Fruit fly (Drosophila melanogaster) whole organism, embryonic: ENCODE data around the gene CG10298.

Experiments used
- Aef1 ChIP-seq: fragments of 200-800 bp; sonication (Bioruptor generic); IDR thresholded peaks from 3 replicates; pipeline ENCODE4 v1.3.6; 2022; ENCODE audit warnings: missing biosample characterization, missing genetic modification characterization
- CG10321 ChIP-seq: fragments of 200-800 bp; sonication (Bioruptor generic); IDR thresholded peaks from 2 replicates; pipeline ENCODE4 v1.3.6; 2022; ENCODE audit warnings: missing biosample characterization, missing genetic modification characterization
- CG11560 ChIP-seq: fragments of 200-800 bp; sonication (Bioruptor generic); IDR thresholded peaks from 3 replicates; pipeline ENCODE4 v1.3.6; 2022; ENCODE audit warnings: missing biosample characterization, missing genetic modification characterization
- CG12104 ChIP-seq: fragments of 200-800 bp; sonication (Bioruptor generic); optimal IDR thresholded peaks from 3 replicates; lab custom pipeline; 2016; ENCODE audit warnings: missing biosample characterization, missing genetic modification characterization
- CG12744 ChIP-seq: fragments of 200-800 bp; sonication (Bioruptor generic); optimal IDR thresholded peaks from 2 replicates; lab custom pipeline; 2016; ENCODE audit warnings: missing biosample characterization, missing genetic modification characterization
- CG17361 ChIP-seq: fragments of 200-800 bp; sonication (Bioruptor generic); IDR thresholded peaks from 3 replicates; pipeline ENCODE4 v1.3.6; 2022; ENCODE audit warnings: missing biosample characterization, missing genetic modification characterization
- CG1832 ChIP-seq: fragments of 200-800 bp; sonication (Bioruptor generic); optimal IDR thresholded peaks from 2 replicates; lab custom pipeline; 2017; ENCODE audit warnings: missing biosample characterization, mild to moderate bottlenecking, missing genetic modification characterization, inconsistent platforms
- CG30431 ChIP-seq: fragments of 200-800 bp; sonication (Bioruptor generic); optimal IDR thresholded peaks from 2 replicates; lab custom pipeline; 2017; ENCODE audit warnings: missing biosample characterization, missing genetic modification characterization
- CG32772 ChIP-seq: fragments of 200-800 bp; sonication (Bioruptor generic); IDR thresholded peaks from 2 replicates; pipeline ENCODE4 v1.3.6; 2022; ENCODE audit warnings: missing biosample characterization, missing genetic modification characterization
- CG6254 ChIP-seq: fragments of 200-800 bp; sonication (Bioruptor generic); optimal IDR thresholded peaks from 3 replicates; lab custom pipeline; 2017; ENCODE audit warnings: mild to moderate bottlenecking, missing biosample characterization, missing genetic modification reagents, missing genetic modification characterization
- CG8388 ChIP-seq: fragments of 200-800 bp; sonication (Bioruptor generic); optimal IDR thresholded peaks from 2 replicates; lab custom pipeline; 2019; ENCODE audit warnings: missing biosample characterization, mild to moderate bottlenecking, missing genetic modification characterization, moderate library complexity
- CG8924 ChIP-seq: fragments of 200-800 bp; optimal IDR thresholded peaks from 3 replicates; lab custom pipeline; 2019; ENCODE audit warnings: missing biosample characterization, mild to moderate bottlenecking, missing genetic modification characterization, moderate library complexity
- CG9437 ChIP-seq: fragments of 200-800 bp; sonication (Bioruptor generic); optimal IDR thresholded peaks from 2 replicates; lab custom pipeline; 2018; ENCODE audit warnings: missing biosample characterization, mild to moderate bottlenecking, missing genetic modification characterization
- CG9797 ChIP-seq: fragments of 200-800 bp; sonication (Bioruptor generic); optimal IDR thresholded peaks from 3 replicates; lab custom pipeline; 2018; ENCODE audit warnings: missing biosample characterization, mild to moderate bottlenecking, missing genetic modification characterization
- D ChIP-seq, 2 experiments: fragments of 200-800 bp in 1 of 2; fragments of >200 bp in 1 of 2; sonication (Bioruptor generic) in 1 of 2; optimal IDR thresholded peaks; 2 replicates in 1 of 2; 3 replicates in 1 of 2; lab custom pipeline; 2017; ENCODE audit warnings: mild to moderate bottlenecking in 1 of 2, missing biosample characterization in 1 of 2, missing genetic modification characterization in 1 of 2, missing genetic modification reagents in 1 of 2
- Deaf1 ChIP-seq: fragments of 200-800 bp; optimal IDR thresholded peaks from 3 replicates; lab custom pipeline; 2019; ENCODE audit warnings: missing biosample characterization, mild to moderate bottlenecking, missing genetic modification characterization, moderate library complexity
- Dek ChIP-seq: fragments of 200-800 bp; sonication (Bioruptor generic); optimal IDR thresholded peaks from 3 replicates; lab custom pipeline; 2019; ENCODE audit warnings: missing biosample characterization, mild to moderate bottlenecking, missing genetic modification characterization, moderate library complexity
- Dref ChIP-seq: fragments of 200-800 bp; sonication (Bioruptor generic); IDR thresholded peaks from 2 replicates; pipeline ENCODE4 v1.3.6; 2022; ENCODE audit warnings: missing biosample characterization, missing genetic modification characterization
- HLHmδ ChIP-seq: fragments of 200-800 bp; sonication (Bioruptor generic); optimal IDR thresholded peaks from 2 replicates; lab custom pipeline; 2018; ENCODE audit warnings: missing biosample characterization, mild to moderate bottlenecking, missing genetic modification characterization, moderate library complexity
- Hr39 ChIP-seq: fragments of >200 bp; optimal IDR thresholded peaks from 2 replicates; lab custom pipeline; 2017
- Hr51 ChIP-seq, 2 experiments: fragments of 200-800 bp; sonication (Bioruptor generic); optimal IDR thresholded peaks; 2 replicates in 1 of 2; 3 replicates in 1 of 2; lab custom pipeline; 2016 to 2018; ENCODE audit warnings: missing biosample characterization in 2 of 2, missing genetic modification characterization in 2 of 2, mild to moderate bottlenecking in 1 of 2, moderate library complexity in 1 of 2
- Kr ChIP-seq: fragments of 200-800 bp; sonication (Bioruptor generic); optimal IDR thresholded peaks from 2 replicates; lab custom pipeline; 2017; ENCODE audit warnings: missing biosample characterization, mild to moderate bottlenecking, missing genetic modification characterization
- NC2β ChIP-seq: fragments of 200-800 bp; sonication (Bioruptor generic); optimal IDR thresholded peaks from 2 replicates; lab custom pipeline; 2016; ENCODE audit warnings: missing biosample characterization, missing genetic modification characterization
- Sox100B ChIP-seq: fragments of 200-800 bp; sonication (Bioruptor generic); optimal IDR thresholded peaks from 3 replicates; lab custom pipeline; 2018; ENCODE audit warnings: missing biosample characterization, mild to moderate bottlenecking, missing genetic modification characterization
- Trl ChIP-seq, 3 experiments: fragments of >200 bp in 2 of 3; fragments of 200-800 bp in 1 of 3; sonication (Bioruptor generic) in 1 of 3; optimal IDR thresholded peaks; 2 replicates in 1 of 3; 3 replicates in 2 of 3; lab custom pipeline; 2016 to 2017; ENCODE audit warnings: missing biosample characterization in 1 of 3, missing genetic modification characterization in 1 of 3
- ap ChIP-seq: fragments of 200-800 bp; sonication (Bioruptor generic); IDR thresholded peaks from 2 replicates; pipeline ENCODE4 v1.3.6; 2022; ENCODE audit warnings: missing biosample characterization, missing genetic modification characterization
- ase ChIP-seq: fragments of 200-800 bp; sonication (Bioruptor generic); IDR thresholded peaks from 3 replicates; pipeline ENCODE4 v1.3.6; 2022; ENCODE audit warnings: missing biosample characterization, missing genetic modification characterization
- chinmo ChIP-seq: fragments of 200-800 bp; sonication (Bioruptor generic); IDR thresholded peaks from 4 replicates; pipeline ENCODE4 v1.3.6; 2022; ENCODE audit warnings: missing biosample characterization, missing genetic modification characterization; ENCODE audit not compliant: partially characterized antibody
- dysf ChIP-seq: fragments of 200-800 bp; sonication (Bioruptor generic); IDR thresholded peaks from 3 replicates; pipeline ENCODE4 v1.3.6; 2022; ENCODE audit warnings: missing biosample characterization, missing genetic modification characterization
- fd3F ChIP-seq: fragments of 200-800 bp; sonication (Bioruptor generic); optimal IDR thresholded peaks from 2 replicates; lab custom pipeline; 2018; ENCODE audit warnings: missing biosample characterization, mild to moderate bottlenecking, missing genetic modification characterization, moderate library complexity
- gcm2 ChIP-seq: fragments of 200-800 bp; sonication (Bioruptor generic); optimal IDR thresholded peaks from 2 replicates; lab custom pipeline; 2016; ENCODE audit warnings: missing biosample characterization, missing genetic modification characterization
- gsb-n ChIP-seq: fragments of 200-800 bp; sonication (Bioruptor generic); optimal IDR thresholded peaks from 3 replicates; lab custom pipeline; 2018; ENCODE audit warnings: missing biosample characterization, mild to moderate bottlenecking, missing genetic modification characterization
- hkb ChIP-seq, 2 experiments: fragments of 200-800 bp in 1 of 2; fragments of >200 bp in 1 of 2; sonication (Bioruptor generic) in 1 of 2; IDR thresholded peaks in 1 of 2; optimal IDR thresholded peaks in 1 of 2; 2 replicates each; pipeline versions ENCODE4 v1.3.6 to Lab custom; 2017 to 2022; ENCODE audit warnings: missing biosample characterization in 1 of 2, missing genetic modification characterization in 1 of 2
- jumu ChIP-seq: fragments of 200-800 bp; sonication (Bioruptor generic); optimal IDR thresholded peaks from 3 replicates; lab custom pipeline; 2016; ENCODE audit warnings: missing biosample characterization, missing genetic modification characterization
- lab ChIP-seq: fragments of 200-800 bp; sonication (Bioruptor generic); optimal IDR thresholded peaks from 3 replicates; lab custom pipeline; 2017; ENCODE audit warnings: missing biosample characterization, missing genetic modification characterization, mild to moderate bottlenecking, moderate library complexity, missing genetic modification reagents
- lbe ChIP-seq: fragments of 200-800 bp; sonication (Bioruptor generic); optimal IDR thresholded peaks from 2 replicates; lab custom pipeline; 2016; ENCODE audit warnings: missing biosample characterization, mild to moderate bottlenecking, missing genetic modification characterization
- mam ChIP-seq: fragments of 200-800 bp; sonication (Bioruptor generic); optimal IDR thresholded peaks from 3 replicates; lab custom pipeline; 2016; ENCODE audit warnings: missing biosample characterization, missing genetic modification characterization
- odd ChIP-seq: fragments of 200-800 bp; sonication (Bioruptor generic); optimal IDR thresholded peaks from 2 replicates; lab custom pipeline; 2017; ENCODE audit warnings: missing biosample characterization, mild to moderate bottlenecking, missing genetic modification characterization
- pan ChIP-seq, 4 experiments: fragments of >200 bp in 3 of 4; fragments of 200-800 bp in 1 of 4; sonication (Bioruptor generic) in 1 of 4; optimal IDR thresholded peaks in 3 of 4; IDR thresholded peaks in 1 of 4; 2 replicates each; pipeline versions ENCODE4 v1.3.6 to Lab custom; 2017 to 2022; ENCODE audit warnings: missing biosample characterization in 2 of 4, missing genetic modification characterization in 2 of 4, mixed read lengths in 1 of 4
- pb ChIP-seq: fragments of 200-800 bp; sonication (Bioruptor generic); optimal IDR thresholded peaks from 3 replicates; lab custom pipeline; 2016; ENCODE audit warnings: missing biosample characterization, missing genetic modification characterization
- seq ChIP-seq: fragments of 200-800 bp; sonication (Bioruptor generic); IDR thresholded peaks from 2 replicates; pipeline ENCODE4 v1.3.6; 2022; ENCODE audit warnings: missing biosample characterization, missing genetic modification characterization
- tap ChIP-seq: fragments of 200-800 bp; optimal IDR thresholded peaks from 3 replicates; lab custom pipeline; 2019; ENCODE audit warnings: missing biosample characterization, mild to moderate bottlenecking, missing genetic modification characterization, moderate library complexity
- tna ChIP-seq: fragments of 200-800 bp; sonication (Bioruptor generic); IDR thresholded peaks from 2 replicates; pipeline ENCODE4 v1.3.6; 2022; ENCODE audit warnings: missing biosample characterization, missing genetic modification characterization; ENCODE audit not compliant: partially characterized antibody
- vnd ChIP-seq: fragments of 200-800 bp; sonication (Bioruptor generic); IDR thresholded peaks from 3 replicates; pipeline ENCODE4 v1.3.6; 2022; ENCODE audit warnings: missing biosample characterization, missing genetic modification characterization; ENCODE audit not compliant: partially characterized antibody

CG10298 gene

dm6 chr3R:6315078-6315477 is 27.7 kb upstream of the CG10298 start (continued):
- TF ChIP-seq Dek (tag; lab: Kevin White, UChicago) (no peak), gcm2 (GFP tag; lab: Kevin White, UChicago) (no peak), chinmo (GFP tag; lab: Robert Waterston, UW) (0 out of 4 replicates have a peak, but pooled peaks have one; percentile 28), NC2β (no peak), CG1832 (no peak), seq (GFP tag; lab: Robert Waterston, UW) (no peak), Hr51 (GFP tag; optimal IDR thresholded peaks at IDR 0.05; lab: Kevin White, UChicago) (no peak), CG12104 (GFP tag; lab: Kevin White, UChicago) (no peak), pb (GFP tag; lab: Kevin White, UChicago) (no peak), vnd (GFP tag; lab: Robert Waterston, UW) (no peak), CG11560 (tag; lab: Robert Waterston, UW) (no peak), Trl (optimal IDR thresholded peaks at IDR 0.05; lab: Kevin White, UChicago) (peak; percentile 13 to 14), Trl (GFP tag; optimal IDR thresholded peaks at IDR 0.05; lab: Kevin White, UChicago) (no peak), Hr39 (peak; percentile 98), ase (GFP tag; lab: Robert Waterston, UW) (no peak), CG8388 (GFP tag; lab: Kevin White, UChicago) (no peak), odd (GFP tag; lab: Kevin White, UChicago) (no peak), CG17361 (GFP tag; lab: Robert Waterston, UW) (no peak), D (optimal IDR thresholded peaks at IDR 0.05; lab: Kevin White, UChicago) (no peak), D (GFP tag; optimal IDR thresholded peaks at IDR 0.05; lab: Kevin White, UChicago) (no peak), CG6254 (GFP tag; lab: Kevin White, UChicago) (no peak), CG30431 (GFP tag; lab: Kevin White, UChicago) (no peak), lbe (GFP tag; lab: Kevin White, UChicago) (no peak), HLHmδ (no peak), Aef1 (no peak), mam (no peak), lab (no peak), tna (no peak), dysf (no peak), pan (optimal IDR thresholded peaks at IDR 0.05; lab: Kevin White, UChicago) (no peak), pan (GFP tag; optimal IDR thresholded peaks at IDR 0.05 in 1 of 2, IDR thresholded peaks at IDR 0.05 in 1 of 2) (peak in 1 of 2 experiments; percentile 31), Sox100B (no peak), CG9797 (GFP tag; lab: Kevin White, UChicago) (no peak), ap (no peak), CG9437 (GFP tag; lab: Kevin White, UChicago) (no peak), Kr (GFP tag; lab: Kevin White, UChicago) (no peak), CG8924 (tag; lab: Kevin White, UChicago) (no peak), hkb (optimal IDR thresholded peaks at IDR 0.05; lab: Kevin White, UChicago) (no peak), hkb (GFP tag; IDR thresholded peaks at IDR 0.05; lab: Robert Waterston, UW) (no peak), jumu (no peak), Deaf1 (tag; lab: Kevin White, UChicago) (no peak), CG12744 (GFP tag; lab: Kevin White, UChicago) (no peak), Dref (GFP tag; lab: Robert Waterston, UW) (0 out of 2 replicates have a peak, but pooled peaks have one; percentile 24), tap (tag; lab: Kevin White, UChicago) (no peak), CG10321 (GFP tag; lab: Robert Waterston, UW) (no peak), fd3F (GFP tag; lab: Kevin White, UChicago) (no peak), gsb-n (tag; lab: Kevin White, UChicago) (no peak), CG32772 (GFP tag; lab: Robert Waterston, UW) (no peak)
